Worm (Caenorhabditis elegans) whole organism, midembryonic: Measurements from ENCODE around the gene rml-3.

Source experiments
- flt-1 ChIP-seq: fragments of 200-800 bp; sonication (Bioruptor generic); IDR thresholded peaks from 2 replicates; pipeline ENCODE4 v1.3.6; 2022; ENCODE audit warnings: missing genetic modification characterization, missing compliant biosample characterization
- klf-2 ChIP-seq: fragments of 200-800 bp; sonication (Bioruptor generic); conservative IDR thresholded peaks from 2 replicates; pipeline ENCODE4 v1.3.6; 2022; ENCODE audit warnings: missing genetic modification reagents, missing genetic modification characterization, missing compliant biosample characterization
- med-1 ChIP-seq: sonication (generic microtip); optimal IDR thresholded peaks from 2 replicates; lab custom pipeline; 2017; ENCODE audit warnings: missing genetic modification characterization, mild to moderate bottlenecking, missing compliant biosample characterization, antibody characterized with exemption, missing genetic modification reagents; ENCODE audit not compliant: insufficient read depth
- ref-1 ChIP-seq: fragments of 200-800 bp; sonication (Bioruptor generic); conservative IDR thresholded peaks from 2 replicates; pipeline ENCODE4 v1.3.6; 2022; ENCODE audit warnings: missing genetic modification reagents, missing genetic modification characterization, missing compliant biosample characterization
- tab-1 ChIP-seq: fragments of 200-800 bp; sonication (Bioruptor generic); IDR thresholded peaks from 2 replicates; pipeline ENCODE4 v1.3.6; 2022; ENCODE audit warnings: missing genetic modification characterization, missing compliant biosample characterization

ce11 chrX:6256430-6256829 is 17.6 kb upstream of the rml-3 start:
- TF ChIP-seq tab-1 (GFP tag; lab: Robert Waterston, UW): no peak
- no peak for TF ChIP-seq med-1 (GFP tag; lab: Kevin White, UChicago)
- TF ChIP-seq klf-2: no peak
- TF ChIP-seq flt-1 (GFP tag; lab: Robert Waterston, UW): no peak
- TF ChIP-seq ref-1 (GFP tag; lab: Robert Waterston, UW): no peak
